Fruit fly (Drosophila melanogaster): ENCODE results near the gene CG32270.
A peak's percentile ranks its signal among the peaks of the same experiment; 100 is the strongest.

The CG32270 gene

DNA sequence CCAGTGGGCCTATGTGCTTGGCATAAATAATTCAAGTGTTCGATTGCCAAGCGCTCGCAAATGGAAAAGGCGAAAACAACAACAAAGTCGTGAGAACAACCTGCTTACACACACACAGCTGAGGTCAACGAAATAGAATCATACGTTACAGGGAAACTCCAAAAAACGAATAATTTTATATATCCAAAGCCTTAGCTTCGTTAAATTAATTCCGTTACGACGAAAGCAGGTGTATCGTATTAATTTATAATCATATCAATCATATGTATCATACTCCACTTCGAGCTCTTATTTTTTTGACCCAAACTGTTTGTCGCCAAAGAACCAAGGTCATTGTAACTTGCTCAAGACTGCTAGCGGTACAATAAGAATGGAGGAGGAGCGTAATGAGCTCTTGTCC lies 29.3 kb downstream of the CG32270 start (continued):
- TF ChIP-seq CG8089 (GFP tag; optimal IDR thresholded peaks at IDR 0.05) (peak; percentile 61), PHDP (tag; optimal IDR thresholded peaks at IDR 0.05) (peak; percentile 92), eve (GFP tag; optimal IDR thresholded peaks at IDR 0.05) (no peak), Abd-B (GFP tag; optimal IDR thresholded peaks at IDR 0.05) (peak; percentile 48), CG7987 (GFP tag; optimal IDR thresholded peaks at IDR 0.05) (peak; percentile 78), run (tag; optimal IDR thresholded peaks at IDR 0.05) (peak; percentile 63), luna (GFP tag; optimal IDR thresholded peaks at IDR 0.05) (peak; percentile 41), ftz-f1 (GFP tag; optimal IDR thresholded peaks at IDR 0.05) (peak; percentile 93), salm (tag; optimal IDR thresholded peaks at IDR 0.05) (no peak), CG18476 (GFP tag; optimal IDR thresholded peaks at IDR 0.05) (peak; percentile 82), ato (GFP tag; IDR thresholded peaks at IDR 0.05; ENCODE audit: partially characterized antibody) (no peak), wdn (GFP tag; IDR thresholded peaks at IDR 0.05) (peak; percentile 75), Lpt (GFP tag; optimal IDR thresholded peaks at IDR 0.05) (no peak), CG4360 (GFP tag; IDR thresholded peaks at IDR 0.05) (peak; percentile 74), rib (GFP tag; IDR thresholded peaks at IDR 0.05) (0 out of 2 replicates have a peak, but pooled peaks have one; percentile 40), Six4 (GFP tag; optimal IDR thresholded peaks at IDR 0.05) (peak; percentile 82), gfzf (GFP tag; optimal IDR thresholded peaks at IDR 0.05) (no peak), twi (tag; optimal IDR thresholded peaks at IDR 0.05) (no peak), CG5180 (GFP tag; optimal IDR thresholded peaks at IDR 0.05) (no peak), Gsc (GFP tag; IDR thresholded peaks at IDR 0.05) (peak; percentile 57; the same call in 1 of the 2 replicates), CG13424 (tag; optimal IDR thresholded peaks at IDR 0.05) (peak; percentile 81), sr (GFP tag; IDR thresholded peaks at IDR 0.05) (peak; percentile 46; the same call in 1 of the 3 replicates), kay (GFP tag; optimal IDR thresholded peaks at IDR 0.05) (peak; percentile 74), MTF-1 (GFP tag; optimal IDR thresholded peaks at IDR 0.05; ENCODE audit: borderline replicate concordance) (peak; percentile 75), cwo (GFP tag; optimal IDR thresholded peaks at IDR 0.05) (peak; percentile 85), bbx (GFP tag; IDR thresholded peaks at IDR 0.05; ENCODE audit: partially characterized antibody) (no peak), CG14050 (GFP tag; IDR thresholded peaks at IDR 0.05) (peak; percentile 68), btn (GFP tag; optimal IDR thresholded peaks at IDR 0.05) (peak; percentile 66), CG2199 (GFP tag; IDR thresholded peaks at IDR 0.05) (peak; percentile 77; the same call in 1 of the 3 replicates), Oli (tag; optimal IDR thresholded peaks at IDR 0.05) (peak; percentile 87), CrebB (tag; optimal IDR thresholded peaks at IDR 0.05) (peak; percentile 70), ro (GFP tag; IDR thresholded peaks at IDR 0.05) (peak; percentile 72; the same call in 1 of the 2 replicates), CG17361 (GFP tag; IDR thresholded peaks at IDR 0.05) (no peak; the same call in 2 of the 3 replicates), CG30020 (tag; optimal IDR thresholded peaks at IDR 0.05) (no peak), cato (GFP tag; optimal IDR thresholded peaks at IDR 0.05; ENCODE audit: borderline replicate concordance) (peak; percentile 45), pros (GFP tag; optimal IDR thresholded peaks at IDR 0.05) (no peak), jigr1 (GFP tag; IDR thresholded peaks at IDR 0.05) (peak; percentile 23; the same call in 1 of the 3 replicates), esg (GFP tag; conservative IDR thresholded peaks at IDR 0.05) (peak; percentile 71), mirr (GFP tag; optimal IDR thresholded peaks at IDR 0.05) (peak; percentile 53), sima (GFP tag; optimal IDR thresholded peaks at IDR 0.05) (no peak), cad (GFP tag; optimal IDR thresholded peaks at IDR 0.05) (no peak), crc (GFP tag; optimal IDR thresholded peaks at IDR 0.05) (peak; percentile 78), z (GFP tag; IDR thresholded peaks at IDR 0.05) (no peak), chinmo (GFP tag; IDR thresholded peaks at IDR 0.05; ENCODE audit: partially characterized antibody) (no peak), repo (GFP tag; optimal IDR thresholded peaks at IDR 0.05) (peak; percentile 80), CTCF (GFP tag; optimal IDR thresholded peaks at IDR 0.05) (no peak), Vsx1 (GFP tag; optimal IDR thresholded peaks at IDR 0.05) (no peak), CG8944 (GFP tag; optimal IDR thresholded peaks at IDR 0.05) (peak; percentile 22), chif (GFP tag; optimal IDR thresholded peaks at IDR 0.05) (peak; percentile 69 to 87), CG33213 (GFP tag; optimal IDR thresholded peaks at IDR 0.05) (peak; percentile 80), CG8281 (tag; optimal IDR thresholded peaks at IDR 0.05) (peak; percentile 73)
